Fruit fly (Drosophila melanogaster): ENCODE results near the gene CG31248.

Gene CG31248

dm6 chr3R:7086377-7087200 lies 42.5 kb upstream of the CG31248 start, which contains the start of gene alphaTub84B (continued):
- TF ChIP-seq CG15073 (GFP tag; optimal IDR thresholded peaks at IDR 0.05) (no peak), ara (GFP tag; IDR thresholded peaks at IDR 0.05) (peak; percentile 55; the same call in 1 of the 2 replicates), CG13424 (tag; optimal IDR thresholded peaks at IDR 0.05) (no peak), CG2889 (GFP tag; IDR thresholded peaks at IDR 0.05) (no peak), CG8924 (tag; optimal IDR thresholded peaks at IDR 0.05) (peak; percentile 67), CG7786 (GFP tag; optimal IDR thresholded peaks at IDR 0.05) (peak; percentile 54), Oli (tag; optimal IDR thresholded peaks at IDR 0.05) (peak; percentile 20), CG7271 (tag; optimal IDR thresholded peaks at IDR 0.05) (peak; percentile 35), Dip2 (GFP tag; IDR thresholded peaks at IDR 0.05) (no peak), Vsx1 (GFP tag; optimal IDR thresholded peaks at IDR 0.05) (peak; percentile 54), dm (GFP tag; optimal IDR thresholded peaks at IDR 0.05) (peak; percentile 54), CG4404 (GFP tag; IDR thresholded peaks at IDR 0.05) (no peak), E2f2 (GFP tag; IDR thresholded peaks at IDR 0.05) (peak; percentile 33), CG13123 (GFP tag; optimal IDR thresholded peaks at IDR 0.05) (peak; percentile 56), ATbp (GFP tag; optimal IDR thresholded peaks at IDR 0.05) (peak; percentile 11), CG10462 (GFP tag; optimal IDR thresholded peaks at IDR 0.05) (no peak), pzg (GFP tag; optimal IDR thresholded peaks at IDR 0.05) (peak; percentile 98), Sry-β (GFP tag; optimal IDR thresholded peaks at IDR 0.05) (no peak), eve (GFP tag; optimal IDR thresholded peaks at IDR 0.05) (no peak), mirr (GFP tag; optimal IDR thresholded peaks at IDR 0.05) (peak; percentile 81), Eip74EF (GFP tag; optimal IDR thresholded peaks at IDR 0.05) (peak in 1 of 2 experiments; percentile 42), mam (GFP tag; optimal IDR thresholded peaks at IDR 0.05) (peak; percentile 53), ci (GFP tag; IDR thresholded peaks at IDR 0.05) (peak; percentile 89), Chrac-16 (GFP tag; optimal IDR thresholded peaks at IDR 0.05) (peak; percentile 38), hkb (optimal IDR thresholded peaks at IDR 0.05) (peak; percentile 52), hkb (GFP tag; IDR thresholded peaks at IDR 0.05) (peak; percentile 82), ssp (GFP tag; IDR thresholded peaks at IDR 0.05) (peak; percentile 46; the same call in 1 of the 2 replicates), Sin3A (optimal IDR thresholded peaks at IDR 0.05) (peak; percentile 24), CG9609 (GFP tag; optimal IDR thresholded peaks at IDR 0.05) (peak; percentile 3), CG9727 (GFP tag; optimal IDR thresholded peaks at IDR 0.05) (peak; percentile 58), HmgZ (tag; optimal IDR thresholded peaks at IDR 0.05) (peak; percentile 71), CG16779 (GFP tag; IDR thresholded peaks at IDR 0.05) (peak; percentile 66), tap (tag; optimal IDR thresholded peaks at IDR 0.05) (peak; percentile 39), pros (GFP tag; optimal IDR thresholded peaks at IDR 0.05) (peak; percentile 33), tx (GFP tag; optimal IDR thresholded peaks at IDR 0.05) (peak; percentile 71), CG8388 (GFP tag; optimal IDR thresholded peaks at IDR 0.05) (peak; percentile 47), ems (GFP tag; optimal IDR thresholded peaks at IDR 0.05) (peak; percentile 55), CG10959 (GFP tag; IDR thresholded peaks at IDR 0.05) (peak; percentile 52; the same call in 1 of the 2 replicates), chif (GFP tag; optimal IDR thresholded peaks at IDR 0.05) (peak; percentile 34 to 41), Fer2 (tag; optimal IDR thresholded peaks at IDR 0.05) (peak; percentile 6), trem (tag; optimal IDR thresholded peaks at IDR 0.05) (peak; percentile 64), B-H2 (GFP tag; optimal IDR thresholded peaks at IDR 0.05) (peak; percentile 45), ken (GFP tag; IDR thresholded peaks at IDR 0.05) (peak; percentile 70; the same call in 2 of the 3 replicates), lmd (GFP tag; IDR thresholded peaks at IDR 0.05) (peak; percentile 10; the same call in 1 of the 2 replicates), Spps (tag; optimal IDR thresholded peaks at IDR 0.05) (no peak), CG31365 (tag; optimal IDR thresholded peaks at IDR 0.05) (peak; percentile 33), abd-A (tag; optimal IDR thresholded peaks at IDR 0.05) (peak; percentile 9), CG17361 (GFP tag; IDR thresholded peaks at IDR 0.05) (peak; percentile 40; the same call in 1 of the 3 replicates), CG1233 (GFP tag; optimal IDR thresholded peaks at IDR 0.05) (peak; percentile 77)

Measured in whole organism, embryonic.